Fruit fly (Drosophila melanogaster): ENCODE results near the gene robl37BC.

Gene robl37BC

dm6 chr2L:19021278-19022220, 10.9 kb downstream of the robl37BC start (continued):
- TF ChIP-seq CG1603 (tag; optimal IDR thresholded peaks at IDR 0.05) = peak; percentile 53
- TF ChIP-seq otp (GFP tag; IDR thresholded peaks at IDR 0.05) = 0 out of 3 replicates have a peak, but pooled peaks have one; percentile 24
- no peak for TF ChIP-seq Elba2 (GFP tag; optimal IDR thresholded peaks at IDR 0.05)
- peak; percentile 89 for TF ChIP-seq CoRest (tag; optimal IDR thresholded peaks at IDR 0.05)
- peak; percentile 83 for TF ChIP-seq lab (GFP tag; optimal IDR thresholded peaks at IDR 0.05)
- peak; percentile 58 for TF ChIP-seq CG3407 (GFP tag; optimal IDR thresholded peaks at IDR 0.05)
- peak; percentile 25 for TF ChIP-seq CG31365 (tag; optimal IDR thresholded peaks at IDR 0.05)
- TF ChIP-seq Aef1 (GFP tag; IDR thresholded peaks at IDR 0.05) = peak; percentile 41; the same call in 2 of the 3 replicates
- TF ChIP-seq Oaz (GFP tag; IDR thresholded peaks at IDR 0.05) = no peak
- TF ChIP-seq tap (tag; optimal IDR thresholded peaks at IDR 0.05) = peak; percentile 64
- peak; percentile 63 for TF ChIP-seq Chrac-16 (GFP tag; optimal IDR thresholded peaks at IDR 0.05)
- peak; percentile 90 for TF ChIP-seq Hmr (GFP tag; optimal IDR thresholded peaks at IDR 0.05)
- peak; percentile 71 for TF ChIP-seq CG6689 (GFP tag; IDR thresholded peaks at IDR 0.05)
- TF ChIP-seq unpg (GFP tag; optimal IDR thresholded peaks at IDR 0.05) = peak; percentile 78
- TF ChIP-seq jing (GFP tag; optimal IDR thresholded peaks at IDR 0.05) = peak; percentile 43
- TF ChIP-seq Doc3 (GFP tag; IDR thresholded peaks at IDR 0.05; ENCODE audit: partially characterized antibody) = no peak
- no peak for TF ChIP-seq CG2129 (GFP tag; IDR thresholded peaks at IDR 0.05; ENCODE audit: partially characterized antibody)
- peak; percentile 75 for TF ChIP-seq CG9817 (tag; optimal IDR thresholded peaks at IDR 0.05)
- no peak for TF ChIP-seq CG7271 (tag; optimal IDR thresholded peaks at IDR 0.05)
- peak; percentile 45 for TF ChIP-seq CG30020 (tag; optimal IDR thresholded peaks at IDR 0.05)
- peak; percentile 79 for TF ChIP-seq Xrp1 (GFP tag; IDR thresholded peaks at IDR 0.05)
- no peak for TF ChIP-seq pan (optimal IDR thresholded peaks at IDR 0.05)
- TF ChIP-seq pan (GFP tag; optimal IDR thresholded peaks at IDR 0.05 in 1 of 2, IDR thresholded peaks at IDR 0.05 in 1 of 2) = peak in 1 of 2 experiments; percentile 66
- TF ChIP-seq mam (GFP tag; optimal IDR thresholded peaks at IDR 0.05) = peak; percentile 20
- TF ChIP-seq CG7987 (GFP tag; optimal IDR thresholded peaks at IDR 0.05) = peak; percentile 3
- TF ChIP-seq Hr51 (GFP tag; optimal IDR thresholded peaks at IDR 0.05) = peak; percentile 12 to 89
- TF ChIP-seq tgo (GFP tag; IDR thresholded peaks at IDR 0.05) = peak; percentile 86
- TF ChIP-seq zf30C (GFP tag; optimal IDR thresholded peaks at IDR 0.05) = no peak
- TF ChIP-seq Tbp (GFP tag; optimal IDR thresholded peaks at IDR 0.05) = no peak
- no peak for TF ChIP-seq CG4404 (GFP tag; IDR thresholded peaks at IDR 0.05)
- TF ChIP-seq luna (GFP tag; optimal IDR thresholded peaks at IDR 0.05) = no peak
- TF ChIP-seq CG1024 (GFP tag; IDR thresholded peaks at IDR 0.05) = no peak
- no peak for TF ChIP-seq HmgD (GFP tag; optimal IDR thresholded peaks at IDR 0.05)
- no peak for TF ChIP-seq hb (GFP tag; IDR thresholded peaks at IDR 0.05; ENCODE audit: partially characterized antibody)
- TF ChIP-seq pfk (GFP tag; optimal IDR thresholded peaks at IDR 0.05) = no peak
- no peak for TF ChIP-seq MTF-1 (GFP tag; optimal IDR thresholded peaks at IDR 0.05; ENCODE audit: borderline replicate concordance)
- TF ChIP-seq pum (GFP tag; optimal IDR thresholded peaks at IDR 0.05) = peak; percentile 35
- TF ChIP-seq pho (GFP tag; optimal IDR thresholded peaks at IDR 0.05) = peak; percentile 26
- TF ChIP-seq BtbVII (GFP tag; optimal IDR thresholded peaks at IDR 0.05) = peak; percentile 77
- peak; percentile 80 for TF ChIP-seq twi (tag; optimal IDR thresholded peaks at IDR 0.05)
- TF ChIP-seq ranshi (GFP tag; IDR thresholded peaks at IDR 0.05) = peak; percentile 52; the same call in 1 of the 2 replicates
- peak; percentile 85 for TF ChIP-seq PHDP (tag; optimal IDR thresholded peaks at IDR 0.05)
- peak in 1 of 2 experiments; percentile 41 for TF ChIP-seq Pdp1 (GFP tag; optimal IDR thresholded peaks at IDR 0.05)
- no peak for TF ChIP-seq z (GFP tag; IDR thresholded peaks at IDR 0.05)
- TF ChIP-seq CG3281 (GFP tag; optimal IDR thresholded peaks at IDR 0.05) = peak; percentile 73
- peak; percentile 8 for TF ChIP-seq YL-1 (GFP tag; optimal IDR thresholded peaks at IDR 0.05)
- no peak for TF ChIP-seq CG5953 (GFP tag; IDR thresholded peaks at IDR 0.05)
- no peak for TF ChIP-seq CG8944 (GFP tag; optimal IDR thresholded peaks at IDR 0.05)

Data from whole organism, embryonic.